Fruit fly (Drosophila melanogaster) whole organism, wandering third instar larva: ENCODE results near the gene Art2.
A peak's percentile ranks its signal among the peaks of the same experiment; 100 is the strongest.

Experiments used
- Abd-B ChIP-seq: fragments of >200 bp; optimal IDR thresholded peaks from 2 replicates; lab custom pipeline; 2017; ENCODE audit warnings: missing biosample characterization, missing genetic modification characterization
- CG32264 ChIP-seq: fragments of 200-800 bp; sonication (Bioruptor generic); optimal IDR thresholded peaks from 2 replicates; lab custom pipeline; 2016; ENCODE audit warnings: missing biosample characterization, missing genetic modification characterization
- CG9705 ChIP-seq: fragments of 200-800 bp; sonication (Bioruptor generic); optimal IDR thresholded peaks from 2 replicates; lab custom pipeline; 2018; ENCODE audit warnings: missing biosample characterization, mild to moderate bottlenecking, missing genetic modification characterization
- CrebA ChIP-seq: fragments of 200-800 bp; sonication (Bioruptor generic); optimal IDR thresholded peaks from 2 replicates; lab custom pipeline; 2016; ENCODE audit warnings: missing biosample characterization, mild to moderate bottlenecking, missing genetic modification characterization, borderline replicate concordance
- Dfd ChIP-seq: fragments of >200 bp; optimal IDR thresholded peaks from 2 replicates; lab custom pipeline; 2017; ENCODE audit warnings: missing biosample characterization, missing genetic modification characterization
- GATAd ChIP-seq: sonication (Bioruptor generic); optimal IDR thresholded peaks from 2 replicates; lab custom pipeline; 2016; ENCODE audit warnings: missing biosample characterization, missing genetic modification characterization
- HLH106 ChIP-seq: fragments of 200-800 bp; optimal IDR thresholded peaks from 3 replicates; lab custom pipeline; 2019; ENCODE audit warnings: missing biosample characterization, mild to moderate bottlenecking, missing genetic modification characterization, moderate library complexity
- Hnf4 ChIP-seq: fragments of 200-800 bp; sonication (Bioruptor generic); optimal IDR thresholded peaks from 2 replicates; lab custom pipeline; 2016; ENCODE audit warnings: missing biosample characterization, mild to moderate bottlenecking, missing genetic modification characterization
- Hr78 ChIP-seq: fragments of >200 bp; optimal IDR thresholded peaks from 2 replicates; lab custom pipeline; 2017; ENCODE audit warnings: missing biosample characterization, missing genetic modification characterization
- Hr83 ChIP-seq: fragments of 200-300 bp; sonication (Bioruptor generic); optimal IDR thresholded peaks from 2 replicates; lab custom pipeline; 2016; ENCODE audit warnings: missing biosample characterization, mild to moderate bottlenecking, missing genetic modification characterization, moderate library complexity; ENCODE audit not compliant: poor library complexity, severe bottlenecking
- Jra ChIP-seq: sonication (Bioruptor generic); optimal IDR thresholded peaks from 2 replicates; lab custom pipeline; 2016; ENCODE audit warnings: missing biosample characterization, missing genetic modification characterization
- Mio ChIP-seq: sonication (Bioruptor generic); optimal IDR thresholded peaks from 2 replicates; lab custom pipeline; 2016; ENCODE audit warnings: missing biosample characterization, missing genetic modification characterization
- Myc ChIP-seq: fragments of >200 bp; optimal IDR thresholded peaks from 2 replicates; lab custom pipeline; 2017
- N ChIP-seq: fragments of >200 bp; optimal IDR thresholded peaks from 2 replicates; lab custom pipeline; 2018; ENCODE audit warnings: missing biosample characterization, missing external identifiers, missing genetic modification characterization
- OdsH ChIP-seq: fragments of 200-800 bp; sonication (Bioruptor generic); optimal IDR thresholded peaks from 2 replicates; lab custom pipeline; 2016; ENCODE audit warnings: missing biosample characterization, mild to moderate bottlenecking, missing genetic modification characterization
- Rel ChIP-seq, 2 experiments: fragments of 200-800 bp; sonication (Bioruptor generic) in 1 of 2; optimal IDR thresholded peaks; 2 replicates in 1 of 2; 3 replicates in 1 of 2; lab custom pipeline; 2016 to 2019; ENCODE audit warnings: mild to moderate bottlenecking in 2 of 2, missing biosample characterization in 2 of 2, missing genetic modification characterization in 2 of 2, moderate library complexity in 1 of 2
- Sp1 ChIP-seq: fragments of 200-800 bp; sonication (Bioruptor generic); optimal IDR thresholded peaks from 3 replicates; lab custom pipeline; 2019; ENCODE audit warnings: missing biosample characterization, mild to moderate bottlenecking, missing genetic modification characterization, moderate library complexity
- Vsx2 ChIP-seq: fragments of 200-300, 225-300 bp; sonication (Bioruptor generic); optimal IDR thresholded peaks from 2 replicates; lab custom pipeline; 2018; ENCODE audit warnings: missing biosample characterization, missing genetic modification characterization; ENCODE audit not compliant: partially characterized antibody
- br ChIP-seq: fragments of 200-800 bp; sonication (Bioruptor generic); optimal IDR thresholded peaks from 2 replicates; lab custom pipeline; 2016; ENCODE audit warnings: missing biosample characterization, missing genetic modification characterization
- brk ChIP-seq: fragments of 200-800 bp; sonication (Bioruptor generic); optimal IDR thresholded peaks from 2 replicates; lab custom pipeline; 2016; ENCODE audit warnings: missing biosample characterization, mild to moderate bottlenecking, missing genetic modification characterization
- dl ChIP-seq, 2 experiments: fragments of 175-275, 200-275 bp in 1 of 2; fragments of 200-275 bp in 1 of 2; sonication (Bioruptor generic); optimal IDR thresholded peaks; lab custom pipeline; 2018; ENCODE audit warnings: mild to moderate bottlenecking in 2 of 2, missing biosample characterization in 2 of 2, missing genetic modification characterization in 2 of 2, moderate library complexity in 2 of 2; ENCODE audit not compliant: partially characterized antibody in 2 of 2, insufficient read depth in 1 of 2
- dmrt93B ChIP-seq: fragments of 200-800 bp; sonication (Bioruptor generic); optimal IDR thresholded peaks from 2 replicates; lab custom pipeline; 2018; ENCODE audit warnings: missing biosample characterization, mild to moderate bottlenecking, missing genetic modification characterization
- dsf ChIP-seq: sonication (Bioruptor generic); optimal IDR thresholded peaks from 2 replicates; lab custom pipeline; 2016; ENCODE audit warnings: missing biosample characterization, missing genetic modification characterization, borderline replicate concordance
- ey ChIP-seq: fragments of 200-800 bp; sonication (Bioruptor generic); optimal IDR thresholded peaks from 2 replicates; lab custom pipeline; 2016; ENCODE audit warnings: missing biosample characterization, missing genetic modification characterization
- foxo ChIP-seq, 2 experiments: fragments of 200-800 bp; sonication (Bioruptor generic); optimal IDR thresholded peaks; 2 replicates in 1 of 2; 3 replicates in 1 of 2; lab custom pipeline; 2016 to 2017; ENCODE audit warnings: missing biosample characterization in 2 of 2, missing genetic modification characterization in 2 of 2
- fru ChIP-seq: fragments of 200-800 bp; sonication (Bioruptor generic); optimal IDR thresholded peaks from 3 replicates; lab custom pipeline; 2016; ENCODE audit warnings: missing biosample characterization, mild to moderate bottlenecking, missing genetic modification characterization
- h ChIP-seq: fragments of 200-800 bp; sonication (Bioruptor generic); optimal IDR thresholded peaks from 3 replicates; lab custom pipeline; 2016; ENCODE audit warnings: missing biosample characterization, mild to moderate bottlenecking, missing genetic modification characterization
- lola ChIP-seq: fragments of >200 bp; optimal IDR thresholded peaks from 2 replicates; lab custom pipeline; 2017; ENCODE audit warnings: missing biosample characterization, missing genetic modification characterization
- pan ChIP-seq: fragments of >200 bp; optimal IDR thresholded peaks from 2 replicates; lab custom pipeline; 2017
- psq ChIP-seq: fragments of 200-800 bp; sonication (Bioruptor generic); optimal IDR thresholded peaks from 3 replicates; lab custom pipeline; 2017; ENCODE audit warnings: missing biosample characterization, mild to moderate bottlenecking, missing genetic modification characterization, moderate library complexity
- rgr ChIP-seq: fragments of 200-800 bp; sonication (Bioruptor generic); optimal IDR thresholded peaks from 3 replicates; lab custom pipeline; 2016; ENCODE audit warnings: missing biosample characterization, mild to moderate bottlenecking, missing genetic modification characterization
- sage ChIP-seq: fragments of 200-800 bp; sonication (Bioruptor generic); optimal IDR thresholded peaks from 2 replicates; lab custom pipeline; 2016; ENCODE audit warnings: missing biosample characterization, mild to moderate bottlenecking, missing genetic modification characterization
- sv ChIP-seq: fragments of 200-800 bp; sonication (Bioruptor generic); optimal IDR thresholded peaks from 3 replicates; lab custom pipeline; 2016; ENCODE audit warnings: missing biosample characterization, missing genetic modification characterization
- tai ChIP-seq: sonication (Bioruptor generic); optimal IDR thresholded peaks from 2 replicates; lab custom pipeline; 2016; ENCODE audit warnings: missing biosample characterization, missing genetic modification characterization
- usp ChIP-seq: fragments of >200 bp; optimal IDR thresholded peaks from 2 replicates; lab custom pipeline; 2017; ENCODE audit warnings: missing biosample characterization, missing genetic modification characterization
- woc ChIP-seq: sonication (Bioruptor generic); optimal IDR thresholded peaks from 2 replicates; lab custom pipeline; 2016; ENCODE audit warnings: missing biosample characterization, mild to moderate bottlenecking, missing genetic modification characterization

Gene Art2

dm6 chr2L:4292560-4292959 is 11.4 kb upstream of the Art2 start:
- TF ChIP-seq fru (GFP tag; lab: Kevin White, UChicago) (peak; percentile 43), Rel (GFP tag; optimal IDR thresholded peaks at IDR 0.05; lab: Kevin White, UChicago) (no peak), Rel (tag; optimal IDR thresholded peaks at IDR 0.05; lab: Kevin White, UChicago) (no peak), h (peak; percentile 33), foxo (GFP tag; optimal IDR thresholded peaks at IDR 0.05; lab: Kevin White, UChicago) (peak in 1 of 2 experiments; percentile 47), ey (GFP tag; lab: Kevin White, UChicago) (peak; percentile 19), br (GFP tag; lab: Kevin White, UChicago) (no peak), HLH106 (tag; lab: Kevin White, UChicago) (peak; percentile 38), rgr (peak; percentile 12)

DNA sequence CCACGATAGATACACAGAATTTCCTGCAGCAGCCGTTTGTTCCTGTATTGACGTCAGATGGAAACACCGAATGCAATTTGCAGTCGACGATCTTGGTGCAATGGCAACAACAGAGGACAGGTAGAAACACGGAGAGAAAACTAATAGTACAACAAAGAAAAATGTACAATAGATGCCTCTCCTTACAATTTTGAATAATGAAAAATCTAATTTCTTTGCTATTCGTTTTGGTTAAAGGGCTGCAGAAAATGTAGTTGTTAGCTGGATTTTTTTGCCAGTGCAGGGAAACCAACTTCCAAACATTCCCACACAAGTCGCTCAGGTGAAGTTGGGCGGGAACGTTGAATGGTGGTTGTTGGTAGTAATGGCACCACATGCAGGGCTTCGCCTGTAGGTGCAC is 6.0 kb upstream of the Art2 start:
- TF ChIP-seq dmrt93B (peak; percentile 78), br (GFP tag; lab: Kevin White, UChicago) (peak; percentile 85), psq (GFP tag; lab: Kevin White, UChicago) (peak; percentile 51), Sp1 (peak; percentile 83), woc (GFP tag; lab: Kevin White, UChicago) (peak; percentile 64), Hr83 (no peak), Rel (GFP tag; optimal IDR thresholded peaks at IDR 0.05; lab: Kevin White, UChicago) (peak; percentile 39), Rel (tag; optimal IDR thresholded peaks at IDR 0.05; lab: Kevin White, UChicago) (no peak), Hr78 (GFP tag; lab: Kevin White, UChicago) (no peak), sage (GFP tag; lab: Kevin White, UChicago) (peak; percentile 44), Myc (no peak), lola (GFP tag; lab: Kevin White, UChicago) (no peak), tai (peak; percentile 42), brk (GFP tag; lab: Kevin White, UChicago) (no peak), Mio (GFP tag; lab: Kevin White, UChicago) (no peak), foxo (GFP tag; optimal IDR thresholded peaks at IDR 0.05; lab: Kevin White, UChicago) (peak in 1 of 2 experiments; percentile 84), rgr (peak; percentile 82), ey (GFP tag; lab: Kevin White, UChicago) (peak; percentile 87), CG9705 (GFP tag; lab: Kevin White, UChicago) (peak; percentile 20), CG32264 (peak; percentile 72), CrebA (GFP tag; lab: Kevin White, UChicago) (no peak), dl (GFP tag; optimal IDR thresholded peaks at IDR 0.05; lab: Kevin White, UChicago; ENCODE audit: insufficient read depth in 1 of 2, partially characterized antibody in 2 of 2) (no peak), h (peak; percentile 89), fru (GFP tag; lab: Kevin White, UChicago) (peak; percentile 88), Hnf4 (peak; percentile 79), OdsH (peak; percentile 85), Jra (GFP tag; lab: Kevin White, UChicago) (no peak), Dfd (GFP tag; lab: Kevin White, UChicago) (no peak), HLH106 (tag; lab: Kevin White, UChicago) (peak; percentile 86)

DNA sequence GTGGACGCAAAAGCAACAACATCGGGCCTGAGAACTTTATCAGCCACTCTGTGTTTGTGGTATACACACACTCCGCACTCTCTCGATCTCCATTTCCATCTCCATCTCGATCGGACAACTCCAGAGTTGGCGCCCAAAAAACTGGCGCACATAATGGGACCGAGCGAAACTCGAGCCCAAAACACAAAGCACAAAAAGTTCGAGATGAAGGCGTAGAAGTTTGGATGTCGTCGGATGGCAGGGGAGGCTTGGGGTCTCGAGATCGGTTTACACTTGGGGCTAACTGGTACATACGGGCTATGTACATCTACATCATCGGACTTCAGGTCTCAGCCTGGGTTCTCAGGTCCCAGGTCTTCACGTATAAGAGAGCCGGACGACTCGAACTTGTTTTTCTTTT is 5.6 kb upstream of the Art2 start:
- TF ChIP-seq Hr83 (peak; percentile 10), CrebA (GFP tag; lab: Kevin White, UChicago) (no peak), psq (GFP tag; lab: Kevin White, UChicago) (peak; percentile 72)

DNA sequence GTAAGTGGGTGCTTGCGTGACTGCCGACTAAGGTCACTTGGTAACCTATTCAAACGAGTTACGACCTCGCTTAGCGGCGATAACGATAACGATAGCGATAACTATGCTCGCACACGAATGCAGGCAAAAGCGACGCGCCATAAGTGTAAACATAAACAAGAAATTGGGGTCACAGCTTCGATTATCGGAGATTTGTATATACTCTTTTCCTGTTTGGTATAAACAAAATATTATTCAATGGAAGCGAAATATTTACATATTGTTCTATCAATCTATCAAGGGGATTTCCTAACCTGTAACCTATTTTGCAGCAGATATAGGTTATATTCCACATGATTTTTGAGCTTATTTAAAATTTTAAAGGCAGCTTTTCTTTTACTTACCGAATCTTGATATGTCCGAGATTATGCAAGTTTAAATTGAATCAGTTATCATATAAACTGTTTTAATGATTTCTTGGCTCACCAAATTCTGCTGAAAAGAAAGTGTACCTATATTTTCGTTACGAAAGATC is 4.9 kb upstream of the Art2 start:
- no peak for TF ChIP-seq CrebA (GFP tag; lab: Kevin White, UChicago)
- peak in 1 of 2 experiments; percentile 35 for TF ChIP-seq foxo (GFP tag; optimal IDR thresholded peaks at IDR 0.05; lab: Kevin White, UChicago)
- TF ChIP-seq sv: no peak
- peak; percentile 61 for TF ChIP-seq woc (GFP tag; lab: Kevin White, UChicago)

- peak in 1 of 2 experiments; percentile 95 for TF ChIP-seq foxo (GFP tag; optimal IDR thresholded peaks at IDR 0.05; lab: Kevin White, UChicago)
- TF ChIP-seq br (GFP tag; lab: Kevin White, UChicago): peak; percentile 94
- peak; percentile 74 for TF ChIP-seq CrebA (GFP tag; lab: Kevin White, UChicago)
- TF ChIP-seq GATAd: no peak
- peak; percentile 78 for TF ChIP-seq Jra (GFP tag; lab: Kevin White, UChicago)
- TF ChIP-seq Vsx2 (GFP tag; lab: Kevin White, UChicago): peak; percentile 83
- no peak for TF ChIP-seq lola (GFP tag; lab: Kevin White, UChicago)
- peak; percentile 77 to 88 for TF ChIP-seq dl (GFP tag; optimal IDR thresholded peaks at IDR 0.05; lab: Kevin White, UChicago; ENCODE audit: insufficient read depth in 1 of 2, partially characterized antibody in 2 of 2)
- TF ChIP-seq tai: peak; percentile 74
- TF ChIP-seq OdsH: peak; percentile 94
- TF ChIP-seq dmrt93B: peak; percentile 91
- peak; percentile 97 for TF ChIP-seq woc (GFP tag; lab: Kevin White, UChicago)
- TF ChIP-seq N: no peak
- TF ChIP-seq brk (GFP tag; lab: Kevin White, UChicago): peak; percentile 78
- TF ChIP-seq Hnf4: peak; percentile 87
- TF ChIP-seq rgr: peak; percentile 91
- TF ChIP-seq pan: no peak
- TF ChIP-seq HLH106 (tag; lab: Kevin White, UChicago): peak; percentile 91
- no peak for TF ChIP-seq Abd-B (GFP tag; lab: Kevin White, UChicago)
- peak; percentile 35 for TF ChIP-seq Mio (GFP tag; lab: Kevin White, UChicago)
- TF ChIP-seq dsf: peak; percentile 38
- TF ChIP-seq ey (GFP tag; lab: Kevin White, UChicago): peak; percentile 96
- TF ChIP-seq usp: no peak
- peak; percentile 81 for TF ChIP-seq sv
- peak; percentile 78 for TF ChIP-seq CG32264
These were observed 1.7 kb upstream of the Art2 start, which contains the start of gene tutl for dm6 chr2L:4282681-4283343. tutl (plus strand) TSS chr2L:4283148.
